Worm (Caenorhabditis elegans): ENCODE results near the gene txt-2.

DNA sequence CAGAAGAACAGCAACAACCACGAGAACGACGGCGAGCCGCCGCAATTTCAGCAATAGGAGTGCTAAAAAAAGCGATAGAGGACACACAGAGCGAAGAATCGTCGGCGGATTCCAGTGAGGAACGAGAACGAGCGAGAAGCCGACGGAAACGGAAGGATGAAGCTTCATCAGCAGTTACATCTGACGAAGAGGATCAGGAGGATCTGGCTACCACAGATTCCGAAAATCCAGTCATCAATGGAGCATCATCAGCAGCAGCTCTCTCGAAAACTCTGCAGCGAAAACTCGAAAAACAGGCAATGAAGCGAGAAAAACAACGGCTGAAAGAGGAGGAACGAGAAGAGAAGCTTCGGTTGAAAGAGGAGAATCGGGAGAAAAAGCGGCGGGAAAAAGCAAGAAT is 50.9 kb downstream of the txt-2 start:
- TF ChIP-seq unc-120 (tag; optimal IDR thresholded peaks at IDR 0.05; ENCODE audit: poor library complexity, severe bottlenecking) (no peak), lin-13 (tag; optimal IDR thresholded peaks at IDR 0.05) (no peak), sem-2 (GFP tag; optimal IDR thresholded peaks at IDR 0.05) (no peak), blmp-1 (tag; optimal IDR thresholded peaks at IDR 0.05) (no peak), unc-62 (GFP tag; optimal IDR thresholded peaks at IDR 0.05) (no peak)

Measured in whole organism, mixed stage, embryonic.